Fruit fly (Drosophila melanogaster) whole organism, embryonic: ENCODE measurements around the gene Socs36E.

ENCODE experiments used
- ATbp ChIP-seq: fragments of 200-800 bp; sonication (Bioruptor generic); optimal IDR thresholded peaks from 2 replicates; lab custom pipeline; 2017; ENCODE audit warnings: missing biosample characterization, mild to moderate bottlenecking, missing genetic modification characterization, missing genetic modification reagents
- Aef1 ChIP-seq: fragments of 200-800 bp; sonication (Bioruptor generic); IDR thresholded peaks from 3 replicates; pipeline ENCODE4 v1.3.6; 2022; ENCODE audit warnings: missing biosample characterization, missing genetic modification characterization
- Antp ChIP-seq: fragments of 200-800 bp; sonication (Bioruptor generic); optimal IDR thresholded peaks from 3 replicates; lab custom pipeline; 2016; ENCODE audit warnings: missing biosample characterization, missing genetic modification characterization
- CG11093 ChIP-seq: fragments of 200-800 bp; sonication (Bioruptor generic); IDR thresholded peaks from 3 replicates; pipeline ENCODE4 v1.3.6; 2022; ENCODE audit warnings: missing biosample characterization, missing genetic modification characterization
- CG15269 ChIP-seq: fragments of 200-800 bp; sonication (Bioruptor generic); optimal IDR thresholded peaks from 2 replicates; lab custom pipeline; 2018; ENCODE audit warnings: missing biosample characterization, mild to moderate bottlenecking, missing genetic modification characterization, moderate library complexity
- CG17359 ChIP-seq: fragments of 200-800 bp; sonication (Bioruptor generic); optimal IDR thresholded peaks from 3 replicates; lab custom pipeline; 2018; ENCODE audit warnings: missing biosample characterization, mild to moderate bottlenecking, missing genetic modification characterization, moderate library complexity
- CG17385 ChIP-seq: fragments of 200-800 bp; sonication (Bioruptor generic); optimal IDR thresholded peaks from 3 replicates; lab custom pipeline; 2018; ENCODE audit warnings: missing biosample characterization, mild to moderate bottlenecking, missing genetic modification characterization
- CG18599 ChIP-seq: fragments of 200-800 bp; sonication (Bioruptor generic); optimal IDR thresholded peaks from 3 replicates; lab custom pipeline; 2017; ENCODE audit warnings: missing biosample characterization, missing genetic modification characterization, mild to moderate bottlenecking, moderate library complexity, missing genetic modification reagents
- CG2120 ChIP-seq: fragments of 200-800 bp; sonication (Bioruptor generic); optimal IDR thresholded peaks from 3 replicates; lab custom pipeline; 2016; ENCODE audit warnings: missing biosample characterization, missing genetic modification characterization
- CG2199 ChIP-seq: fragments of 200-800 bp; sonication (Bioruptor generic); IDR thresholded peaks from 3 replicates; pipeline ENCODE4 v1.3.6; 2022; ENCODE audit warnings: missing biosample characterization, missing genetic modification characterization
- CG30403 ChIP-seq: fragments of 200-800 bp; sonication (Bioruptor generic); optimal IDR thresholded peaks from 3 replicates; lab custom pipeline; 2016; ENCODE audit warnings: missing biosample characterization, missing genetic modification characterization
- CG34422 ChIP-seq: fragments of 200-800 bp; sonication (Bioruptor generic); IDR thresholded peaks from 3 replicates; pipeline ENCODE4 v1.3.6; 2022; ENCODE audit warnings: missing biosample characterization, missing genetic modification characterization
- CG4424 ChIP-seq: fragments of 200-800 bp; sonication (Bioruptor generic); optimal IDR thresholded peaks from 3 replicates; lab custom pipeline; 2016; ENCODE audit warnings: missing biosample characterization, missing genetic modification characterization
- CG7556 ChIP-seq: fragments of 200-800 bp; sonication (Bioruptor generic); optimal IDR thresholded peaks from 2 replicates; lab custom pipeline; 2017; ENCODE audit warnings: missing biosample characterization, mild to moderate bottlenecking, missing genetic modification characterization
- CG8290 ChIP-seq, 3 experiments: fragments of 200-800 bp; sonication (Bioruptor generic); optimal IDR thresholded peaks; 2 replicates each; lab custom pipeline; 2016 to 2019; ENCODE audit warnings: missing biosample characterization in 3 of 3, missing genetic modification characterization in 3 of 3, mild to moderate bottlenecking in 2 of 3, moderate library complexity in 1 of 3
- Dbx ChIP-seq: fragments of 200-800 bp; sonication (Bioruptor generic); IDR thresholded peaks from 3 replicates; pipeline ENCODE4 v1.3.6; 2022; ENCODE audit warnings: missing biosample characterization, missing genetic modification characterization
- Doc3 ChIP-seq: fragments of 200-800 bp; sonication (Bioruptor generic); IDR thresholded peaks from 3 replicates; pipeline ENCODE4 v1.3.6; 2022; ENCODE audit warnings: missing biosample characterization, missing genetic modification characterization; ENCODE audit not compliant: partially characterized antibody
- E2f1 ChIP-seq: fragments of 200-800 bp; sonication (Bioruptor generic); IDR thresholded peaks from 2 replicates; pipeline ENCODE4 v1.3.6; 2022; ENCODE audit warnings: missing biosample characterization, missing genetic modification characterization
- HHEX ChIP-seq: fragments of 200-800 bp; sonication (Bioruptor generic); optimal IDR thresholded peaks from 3 replicates; lab custom pipeline; 2017; ENCODE audit warnings: missing biosample characterization, mild to moderate bottlenecking, missing genetic modification characterization, missing genetic modification reagents
- HLH3B ChIP-seq: fragments of 200-800 bp; sonication (Bioruptor generic); IDR thresholded peaks from 2 replicates; pipeline ENCODE4 v1.3.6; 2022; ENCODE audit warnings: missing biosample characterization, missing genetic modification characterization
- Hmx ChIP-seq: fragments of 200-800 bp; sonication (Bioruptor generic); optimal IDR thresholded peaks from 2 replicates; lab custom pipeline; 2016; ENCODE audit warnings: missing biosample characterization, missing genetic modification characterization
- Jarid2 ChIP-seq: fragments of 200-800 bp; sonication (Bioruptor generic); optimal IDR thresholded peaks from 3 replicates; lab custom pipeline; 2017; ENCODE audit warnings: mild to moderate bottlenecking, missing biosample characterization, missing genetic modification reagents, missing genetic modification characterization
- Oli ChIP-seq: fragments of 200-800 bp; sonication (Bioruptor generic); optimal IDR thresholded peaks from 2 replicates; lab custom pipeline; 2018; ENCODE audit warnings: missing biosample characterization, mild to moderate bottlenecking, missing genetic modification characterization, moderate library complexity
- Pdp1 ChIP-seq, 2 experiments: fragments of 200-800 bp; sonication (Bioruptor generic); optimal IDR thresholded peaks; 3 replicates each; lab custom pipeline; 2016; ENCODE audit warnings: missing biosample characterization in 2 of 2, missing genetic modification characterization in 2 of 2, mild to moderate bottlenecking in 1 of 2, moderate library complexity in 1 of 2
- Ptx1 ChIP-seq: fragments of 200-800 bp; sonication (Bioruptor generic); IDR thresholded peaks from 2 replicates; pipeline ENCODE4 v1.3.6; 2022; ENCODE audit warnings: missing biosample characterization, missing genetic modification characterization
- Sox102F ChIP-seq: fragments of 200-800 bp; sonication (Bioruptor generic); optimal IDR thresholded peaks from 2 replicates; lab custom pipeline; 2018; ENCODE audit warnings: missing biosample characterization, mild to moderate bottlenecking, missing genetic modification characterization, moderate library complexity
- Xrp1 ChIP-seq: fragments of 200-800 bp; sonication (Bioruptor generic); IDR thresholded peaks from 2 replicates; pipeline ENCODE4 v1.3.6; 2022; ENCODE audit warnings: missing biosample characterization, missing genetic modification characterization
- bcd ChIP-seq: fragments of 200-800 bp; sonication (Bioruptor generic); optimal IDR thresholded peaks from 2 replicates; lab custom pipeline; 2017; ENCODE audit warnings: missing biosample characterization, mild to moderate bottlenecking, missing genetic modification characterization
- caup ChIP-seq: fragments of 200-800 bp; sonication (Bioruptor generic); optimal IDR thresholded peaks from 3 replicates; lab custom pipeline; 2017; ENCODE audit warnings: missing biosample characterization, mild to moderate bottlenecking, missing genetic modification characterization, moderate library complexity; ENCODE audit not compliant: severe bottlenecking
- chif ChIP-seq, 2 experiments: fragments of 200-800 bp; sonication (Bioruptor generic); optimal IDR thresholded peaks; 3 replicates each; lab custom pipeline; 2016; ENCODE audit warnings: missing biosample characterization in 2 of 2, missing genetic modification characterization in 2 of 2
- chm ChIP-seq: fragments of 200-800 bp; sonication (Bioruptor generic); IDR thresholded peaks from 2 replicates; pipeline ENCODE4 v1.3.6; 2022; ENCODE audit warnings: missing biosample characterization, missing genetic modification characterization
- ci ChIP-seq: fragments of 200-800 bp; sonication (Bioruptor generic); IDR thresholded peaks from 3 replicates; pipeline ENCODE4 v1.3.6; 2022; ENCODE audit warnings: missing biosample characterization, missing genetic modification characterization
- dpn ChIP-seq, 2 experiments: fragments of 200-800 bp; sonication (Bioruptor generic); optimal IDR thresholded peaks; 3 replicates each; lab custom pipeline; 2016; ENCODE audit warnings: missing biosample characterization in 2 of 2, missing genetic modification characterization in 2 of 2
- ftz-f1 ChIP-seq: fragments of 200-800 bp; sonication (Bioruptor generic); optimal IDR thresholded peaks from 2 replicates; lab custom pipeline; 2016; ENCODE audit warnings: missing biosample characterization, missing genetic modification characterization
- gem ChIP-seq: fragments of 200-800 bp; sonication (Bioruptor generic); optimal IDR thresholded peaks from 2 replicates; lab custom pipeline; 2019; ENCODE audit warnings: missing biosample characterization, mild to moderate bottlenecking, missing genetic modification characterization, moderate library complexity
- ind ChIP-seq: fragments of 200-800 bp; sonication (Bioruptor generic); optimal IDR thresholded peaks from 3 replicates; lab custom pipeline; 2016; ENCODE audit warnings: missing biosample characterization, missing genetic modification characterization
- jing ChIP-seq: fragments of 200-800 bp; sonication (Bioruptor generic); optimal IDR thresholded peaks from 2 replicates; lab custom pipeline; 2018; ENCODE audit warnings: missing biosample characterization, mild to moderate bottlenecking, missing genetic modification characterization
- lmd ChIP-seq: fragments of 200-800 bp; sonication (Bioruptor generic); IDR thresholded peaks from 2 replicates; pipeline ENCODE4 v1.3.6; 2022; ENCODE audit warnings: missing biosample characterization, missing genetic modification characterization
- mam ChIP-seq: fragments of 200-800 bp; sonication (Bioruptor generic); optimal IDR thresholded peaks from 3 replicates; lab custom pipeline; 2016; ENCODE audit warnings: missing biosample characterization, missing genetic modification characterization
- nerfin-1 ChIP-seq: fragments of 200-800 bp; sonication (Bioruptor generic); optimal IDR thresholded peaks from 3 replicates; lab custom pipeline; 2019; ENCODE audit warnings: missing biosample characterization, mild to moderate bottlenecking, missing genetic modification characterization, moderate library complexity
- pita ChIP-seq: fragments of 200-800 bp; sonication (Bioruptor generic); optimal IDR thresholded peaks from 2 replicates; lab custom pipeline; 2017; ENCODE audit warnings: missing biosample characterization, mild to moderate bottlenecking, missing genetic modification characterization
- pnt ChIP-seq: fragments of 200-800 bp; sonication (Bioruptor generic); optimal IDR thresholded peaks from 3 replicates; lab custom pipeline; 2016; ENCODE audit warnings: missing biosample characterization, missing genetic modification characterization
- prd ChIP-seq, 3 experiments: fragments of >200 bp in 2 of 3; fragments of 200-800 bp in 1 of 3; sonication (Bioruptor generic) in 1 of 3; optimal IDR thresholded peaks in 2 of 3; IDR thresholded peaks in 1 of 3; 2 replicates in 2 of 3; 3 replicates in 1 of 3; pipeline versions ENCODE4 v1.3.6 to Lab custom; 2017 to 2022; ENCODE audit warnings: missing biosample characterization in 1 of 3, missing genetic modification characterization in 1 of 3
- psq ChIP-seq: fragments of 200-800 bp; sonication (Bioruptor generic); optimal IDR thresholded peaks from 2 replicates; lab custom pipeline; 2017; ENCODE audit warnings: missing biosample characterization, missing genetic modification characterization
- repo ChIP-seq: fragments of 200-800 bp; sonication (Bioruptor generic); optimal IDR thresholded peaks from 2 replicates; lab custom pipeline; 2016; ENCODE audit warnings: missing biosample characterization, missing genetic modification characterization
- row ChIP-seq: fragments of 200-800 bp; sonication (Bioruptor generic); IDR thresholded peaks from 3 replicates; pipeline ENCODE4 v1.3.6; 2022; ENCODE audit warnings: missing biosample characterization, missing genetic modification characterization
- schlank ChIP-seq: fragments of 200-800 bp; sonication (Bioruptor generic); optimal IDR thresholded peaks from 2 replicates; lab custom pipeline; 2018; ENCODE audit warnings: missing biosample characterization, mild to moderate bottlenecking, missing genetic modification characterization
- tio ChIP-seq: fragments of 200-800 bp; sonication (Bioruptor generic); optimal IDR thresholded peaks from 2 replicates; lab custom pipeline; 2017; ENCODE audit warnings: missing biosample characterization, missing genetic modification characterization, inconsistent platforms
- wdn ChIP-seq: fragments of 200-800 bp; sonication (Bioruptor generic); IDR thresholded peaks from 2 replicates; pipeline ENCODE4 v1.3.6; 2022; ENCODE audit warnings: missing biosample characterization, missing genetic modification characterization

Socs36E gene

DNA sequence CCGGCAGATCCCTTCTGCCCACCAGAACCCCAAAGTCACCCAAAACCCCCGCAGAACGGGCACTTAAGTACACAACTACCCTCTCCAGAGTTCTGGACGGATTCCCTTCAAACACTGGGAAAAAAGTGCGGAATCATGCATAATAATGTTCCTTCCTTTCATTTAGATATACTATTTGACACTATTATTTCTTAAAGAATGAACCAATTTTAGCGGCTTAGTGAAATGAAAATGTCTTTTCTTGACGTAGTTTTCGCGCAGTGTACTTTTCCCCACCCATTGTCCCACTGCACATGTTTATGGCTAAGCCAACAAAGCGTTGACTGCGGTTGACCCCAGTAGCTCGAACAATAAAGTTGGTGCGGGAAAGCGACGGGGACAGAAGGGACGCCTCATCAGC, 34.5 kb upstream of the Socs36E start (continued):
- TF ChIP-seq repo (GFP tag; lab: Kevin White, UChicago) (no peak), schlank (no peak), Hmx (no peak), ci (GFP tag; lab: Robert Waterston, UW) (0 out of 3 replicates have a peak, but pooled peaks have one; percentile 43), bcd (GFP tag; lab: Kevin White, UChicago) (no peak), Doc3 (GFP tag; lab: Robert Waterston, UW) (no peak), CG2120 (GFP tag; lab: Kevin White, UChicago) (peak; percentile 46), Oli (tag; lab: Kevin White, UChicago) (peak; percentile 19), E2f1 (GFP tag; lab: Robert Waterston, UW) (0 out of 2 replicates have a peak, but pooled peaks have one; percentile 9), CG17385 (peak; percentile 1), Jarid2 (GFP tag; lab: Kevin White, UChicago) (no peak), psq (GFP tag; lab: Kevin White, UChicago) (no peak), gem (tag; lab: Kevin White, UChicago) (peak; percentile 54), Aef1 (GFP tag; lab: Robert Waterston, UW) (peak; percentile 37; the same call in 1 of the 3 replicates), pita (GFP tag; lab: Kevin White, UChicago) (no peak), CG11093 (0 out of 3 replicates have a peak, but pooled peaks have one; percentile 18), CG4424 (peak; percentile 21), CG18599 (GFP tag; lab: Kevin White, UChicago) (peak; percentile 68), CG30403 (GFP tag; lab: Kevin White, UChicago) (peak; percentile 14), CG2199 (GFP tag; lab: Robert Waterston, UW) (no peak), ftz-f1 (GFP tag; lab: Kevin White, UChicago) (no peak), HLH3B (peak; percentile 37; the same call in 1 of the 2 replicates), lmd (peak; percentile 21; the same call in 1 of the 2 replicates), caup (GFP tag; lab: Kevin White, UChicago) (peak; percentile 32), pnt (peak; percentile 15), row (GFP tag; lab: Robert Waterston, UW) (peak; percentile 50; the same call in 2 of the 3 replicates), Xrp1 (peak; percentile 52; the same call in 1 of the 2 replicates), ATbp (GFP tag; lab: Kevin White, UChicago) (peak; percentile 14), chm (GFP tag; lab: Robert Waterston, UW) (no peak), CG34422 (GFP tag; lab: Robert Waterston, UW) (0 out of 3 replicates have a peak, but pooled peaks have one; percentile 22), prd (optimal IDR thresholded peaks at IDR 0.05; lab: Kevin White, UChicago) (no peak), prd (GFP tag; IDR thresholded peaks at IDR 0.05; lab: Robert Waterston, UW) (peak; percentile 24; the same call in 1 of the 3 replicates), CG15269 (tag; lab: Kevin White, UChicago) (peak; percentile 27), tio (GFP tag; lab: Kevin White, UChicago) (peak; percentile 8), dpn (GFP tag; optimal IDR thresholded peaks at IDR 0.05; lab: Kevin White, UChicago) (peak in 1 of 2 experiments; percentile 0), ind (GFP tag; lab: Kevin White, UChicago) (peak; percentile 19), HHEX (GFP tag; lab: Kevin White, UChicago) (peak; percentile 6), Antp (peak; percentile 7), Dbx (0 out of 3 replicates have a peak, but pooled peaks have one; percentile 29), chif (GFP tag; optimal IDR thresholded peaks at IDR 0.05; lab: Kevin White, UChicago) (peak; percentile 11 to 20), jing (GFP tag; lab: Kevin White, UChicago) (peak; percentile 4), mam (GFP tag; lab: Kevin White, UChicago) (peak; percentile 20), Pdp1 (GFP tag; optimal IDR thresholded peaks at IDR 0.05; lab: Kevin White, UChicago) (peak in 1 of 2 experiments; percentile 20), Ptx1 (GFP tag; lab: Robert Waterston, UW) (peak; percentile 42), CG8290 (GFP tag; optimal IDR thresholded peaks at IDR 0.05; lab: Kevin White, UChicago) (no peak), CG8290 (tag; optimal IDR thresholded peaks at IDR 0.05; lab: Kevin White, UChicago) (peak in 1 of 2 experiments; percentile 39), nerfin-1 (tag; lab: Kevin White, UChicago) (no peak), Sox102F (GFP tag; lab: Kevin White, UChicago) (peak; percentile 47), CG17359 (no peak), CG7556 (GFP tag; lab: Kevin White, UChicago) (peak; percentile 0), wdn (GFP tag; lab: Robert Waterston, UW) (0 out of 2 replicates have a peak, but pooled peaks have one; percentile 22)
